Fruit fly (Drosophila melanogaster): Measurements from ENCODE around the gene step.
A peak's percentile ranks its signal among the peaks of the same experiment; 100 is the strongest.

Gene step

dm6 chr2L:21757264-21758066 is at the start of gene step, which contains the start of gene CG1416:
Gene step (minus strand): TSS chr2L:21757466.
Gene CG1416 (plus strand): TSS chr2L:21758010.
- TF ChIP-seq kay (GFP tag; ENCODE audit: borderline replicate concordance) (peak; percentile 65), CG1620 (GFP tag; optimal IDR thresholded peaks at IDR 0.05) (peak; percentile 51), cic (GFP tag; optimal IDR thresholded peaks at IDR 0.05) (no peak), Clk (GFP tag; optimal IDR thresholded peaks at IDR 0.05) (no peak), CG5204 (GFP tag; optimal IDR thresholded peaks at IDR 0.05) (peak; percentile 71), Crg-1 (GFP tag; optimal IDR thresholded peaks at IDR 0.05) (no peak), tj (GFP tag; optimal IDR thresholded peaks at IDR 0.05) (no peak), Hr96 (GFP tag; optimal IDR thresholded peaks at IDR 0.05) (peak; percentile 24), toe (GFP tag; optimal IDR thresholded peaks at IDR 0.05) (peak; percentile 52), CG11617 (GFP tag; optimal IDR thresholded peaks at IDR 0.05) (no peak), pad (GFP tag; optimal IDR thresholded peaks at IDR 0.05) (peak; percentile 20), ovo (GFP tag; optimal IDR thresholded peaks at IDR 0.05) (no peak), CG14711 (tag; optimal IDR thresholded peaks at IDR 0.05) (no peak), cnc (optimal IDR thresholded peaks at IDR 0.05) (no peak), CG12768 (GFP tag; optimal IDR thresholded peaks at IDR 0.05) (no peak)

dm6 chr2L:21806875-21807274 is 49.6 kb upstream of the step start:
- TF ChIP-seq pad (GFP tag; optimal IDR thresholded peaks at IDR 0.05) (no peak), ovo (GFP tag; optimal IDR thresholded peaks at IDR 0.05) (no peak), tj (GFP tag; optimal IDR thresholded peaks at IDR 0.05) (no peak), CG1620 (GFP tag; optimal IDR thresholded peaks at IDR 0.05) (no peak), kay (GFP tag; ENCODE audit: borderline replicate concordance) (no peak), bab1 (GFP tag; optimal IDR thresholded peaks at IDR 0.05) (no peak), cnc (optimal IDR thresholded peaks at IDR 0.05) (no peak), CG14711 (tag; optimal IDR thresholded peaks at IDR 0.05) (no peak), CG12768 (GFP tag; optimal IDR thresholded peaks at IDR 0.05) (no peak), CG11617 (GFP tag; optimal IDR thresholded peaks at IDR 0.05) (no peak), Clk (GFP tag; optimal IDR thresholded peaks at IDR 0.05) (no peak), Hr96 (GFP tag; optimal IDR thresholded peaks at IDR 0.05) (no peak), CG33017 (tag; optimal IDR thresholded peaks at IDR 0.05) (no peak)

- no peak for TF ChIP-seq tj (GFP tag; optimal IDR thresholded peaks at IDR 0.05)
- no peak for TF ChIP-seq bab1 (GFP tag; optimal IDR thresholded peaks at IDR 0.05)
- no peak for TF ChIP-seq kay (GFP tag; ENCODE audit: borderline replicate concordance)
- no peak for TF ChIP-seq CG5204 (GFP tag; optimal IDR thresholded peaks at IDR 0.05)
- no peak for TF ChIP-seq Crg-1 (GFP tag; optimal IDR thresholded peaks at IDR 0.05)
- no peak for TF ChIP-seq CG1620 (GFP tag; optimal IDR thresholded peaks at IDR 0.05)
- no peak for TF ChIP-seq ovo (GFP tag; optimal IDR thresholded peaks at IDR 0.05)
- no peak for TF ChIP-seq cic (GFP tag; optimal IDR thresholded peaks at IDR 0.05)
- TF ChIP-seq toe (GFP tag; optimal IDR thresholded peaks at IDR 0.05): no peak
- TF ChIP-seq pad (GFP tag; optimal IDR thresholded peaks at IDR 0.05): no peak
- TF ChIP-seq CG11617 (GFP tag; optimal IDR thresholded peaks at IDR 0.05): no peak
- no peak for TF ChIP-seq Mnt (GFP tag; optimal IDR thresholded peaks at IDR 0.05)
- no peak for TF ChIP-seq CG14711 (tag; optimal IDR thresholded peaks at IDR 0.05)
- TF ChIP-seq CG7101 (tag; optimal IDR thresholded peaks at IDR 0.05): no peak
- no peak for TF ChIP-seq CG33017 (tag; optimal IDR thresholded peaks at IDR 0.05)
- TF ChIP-seq Clk (GFP tag; optimal IDR thresholded peaks at IDR 0.05): no peak
These were observed 49.1 kb upstream of the step start for dm6 chr2L:21806359-21806758.

- TF ChIP-seq CG33017 (tag; optimal IDR thresholded peaks at IDR 0.05) (no peak), cnc (optimal IDR thresholded peaks at IDR 0.05) (no peak), tj (GFP tag; optimal IDR thresholded peaks at IDR 0.05) (no peak), cic (GFP tag; optimal IDR thresholded peaks at IDR 0.05) (no peak), CG7045 (GFP tag; optimal IDR thresholded peaks at IDR 0.05) (no peak), CG14711 (tag; optimal IDR thresholded peaks at IDR 0.05) (no peak), kay (GFP tag; ENCODE audit: borderline replicate concordance) (no peak), CG1620 (GFP tag; optimal IDR thresholded peaks at IDR 0.05) (no peak), CG12768 (GFP tag; optimal IDR thresholded peaks at IDR 0.05) (no peak), CG5204 (GFP tag; optimal IDR thresholded peaks at IDR 0.05) (no peak), Mnt (GFP tag; optimal IDR thresholded peaks at IDR 0.05) (no peak), Clk (GFP tag; optimal IDR thresholded peaks at IDR 0.05) (no peak), ovo (GFP tag; optimal IDR thresholded peaks at IDR 0.05) (no peak), pad (GFP tag; optimal IDR thresholded peaks at IDR 0.05) (no peak), Hr96 (GFP tag; optimal IDR thresholded peaks at IDR 0.05) (no peak), toe (GFP tag; optimal IDR thresholded peaks at IDR 0.05) (no peak), Crg-1 (GFP tag; optimal IDR thresholded peaks at IDR 0.05) (no peak), CG7101 (tag; optimal IDR thresholded peaks at IDR 0.05) (no peak), CG11617 (GFP tag; optimal IDR thresholded peaks at IDR 0.05) (no peak)
These were observed 46.8 kb upstream of the step start for dm6 chr2L:21804105-21804504.

dm6 chr2L:21795342-21795874 is 38.1 kb upstream of the step start, which contains the start of gene CG31612:
Gene CG31612 (minus strand): TSS chr2L:21795447.
- TF ChIP-seq tj (GFP tag; optimal IDR thresholded peaks at IDR 0.05) (no peak), CG11617 (GFP tag; optimal IDR thresholded peaks at IDR 0.05) (no peak)

All from whole organism, adult.